Worm (Caenorhabditis elegans): Measurements from ENCODE around the gene C31A11.13.

The C31A11.13 gene

ce11 chrV:16333412-16333811 lies 31.1 kb upstream of the C31A11.13 start, which contains the start of gene srh-167:
TSS of gene srh-167 (plus strand) at chrV:16333712.
- TF ChIP-seq nhr-23 (tag; optimal IDR thresholded peaks at IDR 0.05) (no peak), nhr-76 (tag; optimal IDR thresholded peaks at IDR 0.05) (no peak), ztf-11 (tag; optimal IDR thresholded peaks at IDR 0.05) (no peak), fos-1 (tag; optimal IDR thresholded peaks at IDR 0.05) (no peak), snpc-4 (tag; optimal IDR thresholded peaks at IDR 0.05) (no peak), nhr-11 (tag; optimal IDR thresholded peaks at IDR 0.05) (no peak), nhr-25 (tag; optimal IDR thresholded peaks at IDR 0.05) (no peak), mdl-1 (tag; optimal IDR thresholded peaks at IDR 0.05) (no peak), ztf-4 (tag; optimal IDR thresholded peaks at IDR 0.05) (no peak), nhr-43 (tag; optimal IDR thresholded peaks at IDR 0.05; ENCODE audit: poor library complexity, severe bottlenecking) (no peak), pha-4 (tag; optimal IDR thresholded peaks at IDR 0.05) (no peak), skn-1 (tag; optimal IDR thresholded peaks at IDR 0.05) (no peak), unc-39 (tag; optimal IDR thresholded peaks at IDR 0.05) (no peak), unc-62 (GFP tag; optimal IDR thresholded peaks at IDR 0.05) (no peak), jun-1 (tag; optimal IDR thresholded peaks at IDR 0.05) (no peak), nhr-12 (tag; optimal IDR thresholded peaks at IDR 0.05) (no peak), fkh-2 (tag; optimal IDR thresholded peaks at IDR 0.05) (no peak), ama-1 (optimal IDR thresholded peaks at IDR 0.05) (no peak)

DNA sequence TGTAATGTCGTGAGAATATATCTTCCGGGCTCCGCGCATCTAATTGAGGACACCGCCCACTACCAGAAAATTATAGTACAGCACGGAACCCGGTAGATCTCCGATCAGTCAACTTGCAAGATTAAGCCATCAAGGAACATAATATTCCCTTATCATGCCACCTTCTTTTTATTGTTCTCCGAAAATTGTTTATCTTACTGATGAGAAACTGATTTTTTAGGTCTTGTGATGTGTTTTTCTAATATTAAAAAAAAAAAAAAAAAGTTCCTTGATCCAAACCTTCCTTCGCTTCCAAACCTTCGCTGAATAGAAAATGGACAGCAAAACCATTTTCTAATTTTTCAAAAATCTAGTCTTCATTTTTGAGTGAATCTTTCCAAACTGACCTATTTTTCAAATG lies 26.5 kb upstream of the C31A11.13 start, which contains the start of gene F57G8.7:
TSS of gene F57G8.7 (plus strand) at position 301 of the 400 bp plus-strand sequence.
- TF ChIP-seq elt-3 (tag; optimal IDR thresholded peaks at IDR 0.05) (no peak), nfya-1 (tag; optimal IDR thresholded peaks at IDR 0.05; ENCODE audit: insufficient read depth) (no peak), ceh-82 (tag; optimal IDR thresholded peaks at IDR 0.05) (no peak), pha-4 (tag; optimal IDR thresholded peaks at IDR 0.05) (no peak), lin-15B (tag; optimal IDR thresholded peaks at IDR 0.05) (no peak), unc-62 (GFP tag; optimal IDR thresholded peaks at IDR 0.05) (no peak), egl-27 (tag; optimal IDR thresholded peaks at IDR 0.05) (no peak), ztf-4 (tag; optimal IDR thresholded peaks at IDR 0.05) (no peak), nhr-76 (tag; optimal IDR thresholded peaks at IDR 0.05) (no peak), lin-39 (tag; optimal IDR thresholded peaks at IDR 0.05) (no peak), hmg-11 (tag; optimal IDR thresholded peaks at IDR 0.05) (no peak), ztf-11 (tag; optimal IDR thresholded peaks at IDR 0.05) (no peak), nhr-28 (tag; optimal IDR thresholded peaks at IDR 0.05) (no peak), elt-2 (tag; optimal IDR thresholded peaks at IDR 0.05) (no peak), daf-12 (tag; optimal IDR thresholded peaks at IDR 0.05) (no peak), R02D3.7 (tag; optimal IDR thresholded peaks at IDR 0.05) (no peak), ceh-28 (tag; optimal IDR thresholded peaks at IDR 0.05) (no peak), egl-5 (tag; optimal IDR thresholded peaks at IDR 0.05) (no peak)

- no peak for TF ChIP-seq nhr-237 (tag; optimal IDR thresholded peaks at IDR 0.05)
- TF ChIP-seq nhr-77 (tag; optimal IDR thresholded peaks at IDR 0.05), result no peak
- no peak for TF ChIP-seq tbx-2 (tag; optimal IDR thresholded peaks at IDR 0.05)
- TF ChIP-seq lin-39 (tag; optimal IDR thresholded peaks at IDR 0.05), result no peak
- TF ChIP-seq ama-1 (optimal IDR thresholded peaks at IDR 0.05), result no peak
Observed at ce11 chrV:16322155-16322554, 19.8 kb upstream of the C31A11.13 start.

DNA sequence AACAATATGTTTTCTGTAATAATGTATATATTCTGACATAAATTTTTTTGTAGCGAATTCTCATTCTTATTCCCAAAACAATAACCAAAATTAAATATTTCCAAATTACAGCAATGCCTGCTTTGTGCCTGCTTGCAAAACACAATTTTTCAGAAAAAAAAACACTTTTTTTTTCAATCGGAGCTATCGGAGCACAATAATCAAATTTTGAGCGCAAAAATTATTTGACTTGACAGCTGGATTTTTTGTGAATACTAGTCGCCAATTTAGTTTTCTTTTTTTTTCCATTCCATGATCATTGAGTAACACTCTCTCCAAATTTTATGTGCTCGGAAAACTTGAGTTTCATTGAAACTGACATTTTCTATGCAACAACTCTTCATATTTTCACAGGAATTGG lies 14.9 kb upstream of the C31A11.13 start, which contains the start of gene srh-180:
TSS of gene srh-180 (plus strand) at position 301 of the 400 bp plus-strand sequence.
- no peak for TF ChIP-seq hmg-11 (tag; optimal IDR thresholded peaks at IDR 0.05)
- TF ChIP-seq nhr-23 (tag; optimal IDR thresholded peaks at IDR 0.05), result no peak
- TF ChIP-seq sea-2 (GFP tag; optimal IDR thresholded peaks at IDR 0.05), result no peak
- no peak for TF ChIP-seq nhr-43 (tag; optimal IDR thresholded peaks at IDR 0.05; ENCODE audit: poor library complexity, severe bottlenecking)
- no peak for TF ChIP-seq pha-4 (tag; optimal IDR thresholded peaks at IDR 0.05)
- no peak for TF ChIP-seq unc-39 (tag; optimal IDR thresholded peaks at IDR 0.05)
- no peak for TF ChIP-seq fkh-10 (GFP tag; optimal IDR thresholded peaks at IDR 0.05)
- TF ChIP-seq elt-1 (tag; optimal IDR thresholded peaks at IDR 0.05), result no peak
- TF ChIP-seq mdl-1 (tag; optimal IDR thresholded peaks at IDR 0.05), result no peak
- no peak for TF ChIP-seq elt-3 (tag; optimal IDR thresholded peaks at IDR 0.05)
- no peak for TF ChIP-seq ceh-16 (tag; optimal IDR thresholded peaks at IDR 0.05)
- no peak for TF ChIP-seq nfya-1 (tag; optimal IDR thresholded peaks at IDR 0.05; ENCODE audit: insufficient read depth)
- TF ChIP-seq nhr-237 (tag; optimal IDR thresholded peaks at IDR 0.05), result no peak
- TF ChIP-seq ZK546.5 (tag; optimal IDR thresholded peaks at IDR 0.05), result no peak
- TF ChIP-seq lin-15B (tag; optimal IDR thresholded peaks at IDR 0.05), result no peak
